Fruit fly (Drosophila melanogaster) whole organism, wandering third instar larva: ENCODE results near the gene eloF.

Source experiments
- psq ChIP-seq: fragments of 200-800 bp; sonication (Bioruptor generic); optimal IDR thresholded peaks from 3 replicates; lab custom pipeline; 2017; ENCODE audit warnings: missing biosample characterization, mild to moderate bottlenecking, missing genetic modification characterization, moderate library complexity
- usp ChIP-seq: fragments of >200 bp; optimal IDR thresholded peaks from 2 replicates; lab custom pipeline; 2017; ENCODE audit warnings: missing biosample characterization, missing genetic modification characterization

dm6 chr3R:9768884-9769283 lies 45.1 kb upstream of the eloF start, which contains the start of gene MED6:
- TF ChIP-seq usp (GFP tag; lab: Kevin White, UChicago), result no peak
- no peak for TF ChIP-seq psq (GFP tag; lab: Kevin White, UChicago)
